2 worm cellular contexts compared by ENCODE assay signal in genomic region chrII:6055927-6056326, ce11.
TF ChIP-seq lines count a peak whose summit lies in the region.

TSS of gene R12C12.7 (minus strand) at chrII:6055985.

TF ChIP-seq in whole organism, L1 larva, 84 proteins besides CTCF, POLR2A, EP300 and RAD21 (continued from another document):
- TF ChIP-seq dpl-1 (GFP tag; optimal IDR thresholded peaks at IDR 0.05; lab: Kevin White, UChicago) = peak; percentile 9 to 55 (median 29)
TF ChIP-seq in whole organism, L1 larva: peak in this region for 9.

TF ChIP-seq in whole organism, L4 larva, 104 proteins besides CTCF, POLR2A, EP300 and RAD21 (continued from another document):
- no peak for TF ChIP-seq ceh-32 (tag; optimal IDR thresholded peaks at IDR 0.05; lab: Kevin White, UChicago; ENCODE audit: poor library complexity)
- peak; percentile 30 for TF ChIP-seq hlh-30 (tag; optimal IDR thresholded peaks at IDR 0.05; lab: Kevin White, UChicago; ENCODE audit: insufficient read depth)
- peak; percentile 72 for TF ChIP-seq pqm-1 (tag; optimal IDR thresholded peaks at IDR 0.05; lab: Kevin White, UChicago)
- TF ChIP-seq lin-38 (GFP tag; IDR thresholded peaks at IDR 0.05; lab: Robert Waterston, UW) = 0 out of 2 replicates have a peak, but pooled peaks have one; percentile 26
- TF ChIP-seq tra-1 (GFP tag; IDR thresholded peaks at IDR 0.05; lab: Robert Waterston, UW) = no peak
- TF ChIP-seq nhr-48 (tag; optimal IDR thresholded peaks at IDR 0.05; lab: Kevin White, UChicago) = no peak
- no peak for TF ChIP-seq unc-39 (tag; optimal IDR thresholded peaks at IDR 0.05; lab: Kevin White, UChicago)
- no peak for TF ChIP-seq spr-1 (tag; optimal IDR thresholded peaks at IDR 0.05; lab: Kevin White, UChicago)
- TF ChIP-seq mep-1 (tag; optimal IDR thresholded peaks at IDR 0.05; lab: Kevin White, UChicago) = no peak
